Fruit fly (Drosophila melanogaster) whole organism, embryonic: Measurements from ENCODE around the gene CG15365.
A peak's percentile ranks its signal among the peaks of the same experiment; 100 is the strongest.

Source experiments
- Abd-B ChIP-seq: fragments of 200-800 bp; sonication (Bioruptor generic); optimal IDR thresholded peaks from 2 replicates; lab custom pipeline; 2018; ENCODE audit warnings: missing biosample characterization, mild to moderate bottlenecking, missing genetic modification characterization, moderate library complexity
- CG10462 ChIP-seq: fragments of 200-800 bp; sonication (Bioruptor generic); optimal IDR thresholded peaks from 2 replicates; lab custom pipeline; 2016; ENCODE audit warnings: missing biosample characterization, missing genetic modification characterization
- CG11085 ChIP-seq: fragments of 200-800 bp; sonication (Bioruptor generic); IDR thresholded peaks from 2 replicates; pipeline ENCODE4 v1.3.6; 2022; ENCODE audit warnings: missing biosample characterization, missing genetic modification characterization
- CG11504 ChIP-seq: fragments of 200-800 bp; sonication (Bioruptor generic); optimal IDR thresholded peaks from 3 replicates; lab custom pipeline; 2019; ENCODE audit warnings: missing biosample characterization, mild to moderate bottlenecking, missing genetic modification characterization, moderate library complexity
- CG13123 ChIP-seq: fragments of 200-800 bp; sonication (Bioruptor generic); optimal IDR thresholded peaks from 2 replicates; lab custom pipeline; 2016; ENCODE audit warnings: missing biosample characterization, missing genetic modification characterization
- CG13624 ChIP-seq: fragments of 200-800 bp; sonication (Bioruptor generic); optimal IDR thresholded peaks from 2 replicates; lab custom pipeline; 2016; ENCODE audit warnings: missing biosample characterization, missing genetic modification characterization
- CG18476 ChIP-seq: fragments of 200-800 bp; sonication (Bioruptor generic); optimal IDR thresholded peaks from 2 replicates; lab custom pipeline; 2016; ENCODE audit warnings: missing biosample characterization, mild to moderate bottlenecking, missing genetic modification characterization
- CG2678 ChIP-seq: fragments of 200-800 bp; sonication (Bioruptor generic); optimal IDR thresholded peaks from 3 replicates; lab custom pipeline; 2019; ENCODE audit warnings: missing biosample characterization, mild to moderate bottlenecking, missing genetic modification characterization, moderate library complexity
- CG3847 ChIP-seq: fragments of 200-800 bp; sonication (Bioruptor generic); IDR thresholded peaks from 2 replicates; pipeline ENCODE4 v1.3.6; 2022; ENCODE audit warnings: missing biosample characterization, missing genetic modification characterization
- CG6175 ChIP-seq: fragments of 200-800 bp; sonication (Bioruptor generic); IDR thresholded peaks from 3 replicates; pipeline ENCODE4 v1.3.6; 2022; ENCODE audit warnings: missing biosample characterization, missing genetic modification characterization
- CG6683 ChIP-seq: fragments of 200-800 bp; sonication (Bioruptor generic); optimal IDR thresholded peaks from 2 replicates; lab custom pipeline; 2017; ENCODE audit warnings: missing biosample characterization, mild to moderate bottlenecking, missing genetic modification characterization, missing genetic modification reagents
- CG6813 ChIP-seq: fragments of 200-800 bp; sonication (Bioruptor generic); optimal IDR thresholded peaks from 2 replicates; lab custom pipeline; 2017; ENCODE audit warnings: missing biosample characterization, missing genetic modification characterization, mild to moderate bottlenecking, moderate library complexity, missing genetic modification reagents
- CG7556 ChIP-seq: fragments of 200-800 bp; sonication (Bioruptor generic); optimal IDR thresholded peaks from 2 replicates; lab custom pipeline; 2017; ENCODE audit warnings: missing biosample characterization, mild to moderate bottlenecking, missing genetic modification characterization
- CG7839 ChIP-seq: fragments of 200-800 bp; sonication (Bioruptor generic); optimal IDR thresholded peaks from 3 replicates; lab custom pipeline; 2018; ENCODE audit warnings: missing biosample characterization, mild to moderate bottlenecking, missing genetic modification characterization, moderate library complexity
- CG9817 ChIP-seq: fragments of 200-800 bp; sonication (Bioruptor generic); optimal IDR thresholded peaks from 2 replicates; lab custom pipeline; 2018; ENCODE audit warnings: missing biosample characterization, mild to moderate bottlenecking, missing genetic modification characterization, moderate library complexity
- Dfd ChIP-seq, 2 experiments: fragments of >200 bp; optimal IDR thresholded peaks; 2 replicates each; lab custom pipeline; 2017; ENCODE audit warnings: missing biosample characterization in 2 of 2, missing genetic modification characterization in 2 of 2
- Dip3 ChIP-seq: fragments of 200-800 bp; sonication (Bioruptor generic); optimal IDR thresholded peaks from 3 replicates; lab custom pipeline; 2016; ENCODE audit warnings: missing biosample characterization, missing genetic modification characterization
- ERR ChIP-seq: fragments of 200-800 bp; sonication (Bioruptor generic); optimal IDR thresholded peaks from 2 replicates; lab custom pipeline; 2016; ENCODE audit warnings: missing biosample characterization, missing genetic modification characterization
- Ets97D ChIP-seq: fragments of 200-800 bp; sonication (Bioruptor generic); optimal IDR thresholded peaks from 3 replicates; lab custom pipeline; 2016; ENCODE audit warnings: missing biosample characterization, missing genetic modification characterization
- GATAe ChIP-seq: fragments of 200-800 bp; sonication (Bioruptor generic); conservative IDR thresholded peaks from 2 replicates; pipeline ENCODE4 v1.3.6; 2022; ENCODE audit warnings: missing biosample characterization, missing genetic modification characterization
- H2.0 ChIP-seq: fragments of 200-800 bp; sonication (Bioruptor generic); IDR thresholded peaks from 2 replicates; pipeline ENCODE4 v1.3.6; 2022; ENCODE audit warnings: missing biosample characterization, missing genetic modification characterization
- HLHmδ ChIP-seq: fragments of 200-800 bp; sonication (Bioruptor generic); optimal IDR thresholded peaks from 2 replicates; lab custom pipeline; 2018; ENCODE audit warnings: missing biosample characterization, mild to moderate bottlenecking, missing genetic modification characterization, moderate library complexity
- Hey ChIP-seq: fragments of 200-800 bp; sonication (Bioruptor generic); optimal IDR thresholded peaks from 3 replicates; lab custom pipeline; 2018; ENCODE audit warnings: missing biosample characterization, mild to moderate bottlenecking, missing genetic modification characterization
- Hr51 ChIP-seq, 2 experiments: fragments of 200-800 bp; sonication (Bioruptor generic); optimal IDR thresholded peaks; 2 replicates in 1 of 2; 3 replicates in 1 of 2; lab custom pipeline; 2016 to 2018; ENCODE audit warnings: missing biosample characterization in 2 of 2, missing genetic modification characterization in 2 of 2, mild to moderate bottlenecking in 1 of 2, moderate library complexity in 1 of 2
- Hsf ChIP-seq: fragments of 200-800 bp; sonication (Bioruptor generic); optimal IDR thresholded peaks from 3 replicates; lab custom pipeline; 2016; ENCODE audit warnings: missing biosample characterization, missing genetic modification characterization
- Lhr ChIP-seq: fragments of 200-800 bp; sonication (Bioruptor generic); optimal IDR thresholded peaks from 3 replicates; lab custom pipeline; 2017; ENCODE audit warnings: mild to moderate bottlenecking, missing biosample characterization, missing genetic modification reagents, missing genetic modification characterization
- MBD-R2 ChIP-seq: fragments of 200-800 bp; sonication (Bioruptor generic); IDR thresholded peaks from 2 replicates; pipeline ENCODE4 v1.3.6; 2022; ENCODE audit warnings: missing biosample characterization, missing genetic modification characterization
- Med ChIP-seq: fragments of 200-800 bp; sonication (Bioruptor generic); peaks from one replicate; lab custom pipeline; 2016; ENCODE audit warnings: missing biosample characterization, missing genetic modification characterization, mild to moderate bottlenecking, inconsistent platforms, moderate library complexity
- NC2β ChIP-seq: fragments of 200-800 bp; sonication (Bioruptor generic); optimal IDR thresholded peaks from 2 replicates; lab custom pipeline; 2016; ENCODE audit warnings: missing biosample characterization, missing genetic modification characterization
- NK7.1 ChIP-seq: fragments of 200-800 bp; sonication (Bioruptor generic); optimal IDR thresholded peaks from 3 replicates; lab custom pipeline; 2016; ENCODE audit warnings: missing biosample characterization, missing genetic modification characterization
- Poxn ChIP-seq: fragments of 200-800 bp; sonication (Bioruptor generic); IDR thresholded peaks from 2 replicates; pipeline ENCODE4 v1.3.6; 2022; ENCODE audit warnings: missing biosample characterization, missing genetic modification characterization
- Side ChIP-seq: fragments of 200-800 bp; sonication (Bioruptor generic); optimal IDR thresholded peaks from 2 replicates; lab custom pipeline; 2016; ENCODE audit warnings: missing biosample characterization, missing genetic modification characterization
- Sox100B ChIP-seq: fragments of 200-800 bp; sonication (Bioruptor generic); optimal IDR thresholded peaks from 3 replicates; lab custom pipeline; 2018; ENCODE audit warnings: missing biosample characterization, mild to moderate bottlenecking, missing genetic modification characterization
- ab ChIP-seq: fragments of 200-800 bp; sonication (Bioruptor generic); optimal IDR thresholded peaks from 2 replicates; lab custom pipeline; 2016; ENCODE audit warnings: missing biosample characterization, missing genetic modification characterization
- ato ChIP-seq: fragments of 200-800 bp; sonication (Bioruptor generic); IDR thresholded peaks from 2 replicates; pipeline ENCODE4 v1.3.6; 2022; ENCODE audit warnings: missing biosample characterization, missing genetic modification characterization; ENCODE audit not compliant: partially characterized antibody
- cg ChIP-seq: fragments of 200-800 bp; sonication (Bioruptor generic); optimal IDR thresholded peaks from 3 replicates; lab custom pipeline; 2019; ENCODE audit warnings: missing biosample characterization, mild to moderate bottlenecking, missing genetic modification characterization, moderate library complexity
- fd3F ChIP-seq: fragments of 200-800 bp; sonication (Bioruptor generic); optimal IDR thresholded peaks from 2 replicates; lab custom pipeline; 2018; ENCODE audit warnings: missing biosample characterization, mild to moderate bottlenecking, missing genetic modification characterization, moderate library complexity
- gem ChIP-seq: fragments of 200-800 bp; sonication (Bioruptor generic); optimal IDR thresholded peaks from 2 replicates; lab custom pipeline; 2019; ENCODE audit warnings: missing biosample characterization, mild to moderate bottlenecking, missing genetic modification characterization, moderate library complexity
- gro ChIP-seq: fragments of 200-800 bp; sonication (Bioruptor generic); optimal IDR thresholded peaks from 2 replicates; lab custom pipeline; 2016; ENCODE audit warnings: missing biosample characterization, missing genetic modification characterization
- gsb-n ChIP-seq: fragments of 200-800 bp; sonication (Bioruptor generic); optimal IDR thresholded peaks from 3 replicates; lab custom pipeline; 2018; ENCODE audit warnings: missing biosample characterization, mild to moderate bottlenecking, missing genetic modification characterization
- ham ChIP-seq: fragments of 200-800 bp; sonication (Bioruptor generic); IDR thresholded peaks from 2 replicates; pipeline ENCODE4 v1.3.6; 2022; ENCODE audit warnings: missing biosample characterization, missing genetic modification characterization
- insv ChIP-seq, 2 experiments: fragments of 200-800 bp; sonication (Bioruptor generic); optimal IDR thresholded peaks; 3 replicates each; lab custom pipeline; 2016 to 2018; ENCODE audit warnings: missing biosample characterization in 2 of 2, missing genetic modification characterization in 2 of 2
- klu ChIP-seq: fragments of 200-800 bp; sonication (Bioruptor generic); IDR thresholded peaks from 2 replicates; pipeline ENCODE4 v1.3.6; 2022; ENCODE audit warnings: missing biosample characterization, missing genetic modification characterization
- luna ChIP-seq: fragments of 200-800 bp; sonication (Bioruptor generic); optimal IDR thresholded peaks from 2 replicates; lab custom pipeline; 2016; ENCODE audit warnings: missing biosample characterization, missing genetic modification characterization
- nom ChIP-seq: fragments of 200-800 bp; sonication (Bioruptor generic); optimal IDR thresholded peaks from 2 replicates; lab custom pipeline; 2017; ENCODE audit warnings: missing biosample characterization, missing genetic modification characterization, mild to moderate bottlenecking, moderate library complexity, missing genetic modification reagents
- pros ChIP-seq: fragments of 200-800 bp; sonication (Bioruptor generic); optimal IDR thresholded peaks from 3 replicates; lab custom pipeline; 2019; ENCODE audit warnings: missing biosample characterization, mild to moderate bottlenecking, missing genetic modification characterization, moderate library complexity
- shn ChIP-seq: fragments of 200-800 bp; sonication (Bioruptor generic); optimal IDR thresholded peaks from 3 replicates; lab custom pipeline; 2016; ENCODE audit warnings: missing biosample characterization, missing genetic modification characterization
- tgo ChIP-seq: fragments of 200-800 bp; sonication (Bioruptor generic); IDR thresholded peaks from 3 replicates; pipeline ENCODE4 v1.3.6; 2022; ENCODE audit warnings: missing biosample characterization, missing genetic modification characterization
- unc-4 ChIP-seq: fragments of 200-800 bp; sonication (Bioruptor generic); IDR thresholded peaks from 2 replicates; pipeline ENCODE4 v1.3.6; 2022; ENCODE audit warnings: missing biosample characterization, missing genetic modification characterization; ENCODE audit not compliant: partially characterized antibody

CG15365 gene

dm6 chrX:9077558-9077957, 9.8 kb upstream of the CG15365 start (continued):
- no peak for TF ChIP-seq Sox100B (GFP tag; lab: Kevin White, UChicago)
- peak; percentile 21 for TF ChIP-seq CG13624 (GFP tag; lab: Kevin White, UChicago)
- TF ChIP-seq Dip3 = no peak
- no peak for TF ChIP-seq CG6175 (GFP tag; lab: Robert Waterston, UW)
- no peak for TF ChIP-seq CG18476 (GFP tag; lab: Kevin White, UChicago)
- no peak for TF ChIP-seq ato
- no peak for TF ChIP-seq fd3F (GFP tag; lab: Kevin White, UChicago)
- no peak for TF ChIP-seq ab
- no peak for TF ChIP-seq CG13123 (GFP tag; lab: Kevin White, UChicago)
- no peak for TF ChIP-seq CG7839

- TF ChIP-seq pros (GFP tag; lab: Kevin White, UChicago) (no peak), gro (GFP tag; lab: Kevin White, UChicago) (no peak), Side (GFP tag; lab: Kevin White, UChicago) (no peak), insv (GFP tag; optimal IDR thresholded peaks at IDR 0.05; lab: Kevin White, UChicago) (no peak), nom (GFP tag; lab: Kevin White, UChicago) (peak; percentile 62), NK7.1 (GFP tag; lab: Kevin White, UChicago) (no peak), CG2678 (tag; lab: Kevin White, UChicago) (peak; percentile 35), shn (GFP tag; lab: Kevin White, UChicago) (no peak), Hey (tag; lab: Kevin White, UChicago) (no peak), CG3847 (GFP tag; lab: Robert Waterston, UW) (no peak), gsb-n (tag; lab: Kevin White, UChicago) (no peak), Med (peak; percentile 73), NC2β (GFP tag; lab: Kevin White, UChicago) (no peak), Lhr (GFP tag; lab: Kevin White, UChicago) (no peak), tgo (no peak), CG11085 (no peak), ham (GFP tag; lab: Robert Waterston, UW) (no peak), CG6813 (GFP tag; lab: Kevin White, UChicago) (no peak), Poxn (GFP tag; lab: Robert Waterston, UW) (no peak), H2.0 (GFP tag; lab: Robert Waterston, UW) (0 out of 2 replicates have a peak, but pooled peaks have one; percentile 11), luna (no peak), Ets97D (GFP tag; lab: Kevin White, UChicago) (no peak), cg (GFP tag; lab: Kevin White, UChicago) (no peak), CG7556 (GFP tag; lab: Kevin White, UChicago) (peak; percentile 18), GATAe (GFP tag; lab: Robert Waterston, UW) (no peak), CG10462 (GFP tag; lab: Kevin White, UChicago) (no peak), CG9817 (tag; lab: Kevin White, UChicago) (no peak), unc-4 (GFP tag; lab: Robert Waterston, UW) (no peak), klu (GFP tag; lab: Robert Waterston, UW) (no peak), CG6683 (GFP tag; lab: Kevin White, UChicago) (no peak), Hsf (GFP tag; lab: Kevin White, UChicago) (no peak), MBD-R2 (GFP tag; lab: Robert Waterston, UW) (no peak), CG11504 (tag; lab: Kevin White, UChicago) (peak; percentile 52), gem (tag; lab: Kevin White, UChicago) (peak; percentile 30), Hr51 (GFP tag; optimal IDR thresholded peaks at IDR 0.05; lab: Kevin White, UChicago) (peak in 1 of 2 experiments; percentile 29), ERR (GFP tag; lab: Kevin White, UChicago) (no peak), Dfd (GFP tag; optimal IDR thresholded peaks at IDR 0.05; lab: Kevin White, UChicago) (no peak), HLHmδ (no peak), Abd-B (no peak)
Observed at dm6 chrX:9075641-9076324, 8.0 kb upstream of the CG15365 start.
